Worm (Caenorhabditis elegans) whole organism, mixed stage, embryonic: Measurements from ENCODE around the gene F19B2.7.

Experiments
- M03D4.4 ChIP-seq: sonication (generic microtip); optimal IDR thresholded peaks from 2 replicates; lab custom pipeline; 2017; ENCODE audit warnings: mild to moderate bottlenecking, missing genetic modification characterization, missing compliant biosample characterization
- bed-3 ChIP-seq: fragments of 200-800 bp; sonication (Bioruptor generic); optimal IDR thresholded peaks from 3 replicates; lab custom pipeline; 2018; ENCODE audit warnings: mild to moderate bottlenecking, missing genetic modification characterization, moderate library complexity, missing compliant biosample characterization
- blmp-1 ChIP-seq: fragments of 150-350 bp; optimal IDR thresholded peaks from 2 replicates; lab custom pipeline; 2014; ENCODE audit warnings: missing biosample characterization, missing genetic modification characterization
- ceh-43 ChIP-seq: fragments of 200-800 bp; sonication (Bioruptor generic); optimal IDR thresholded peaks from 2 replicates; lab custom pipeline; 2018; ENCODE audit warnings: mild to moderate bottlenecking, missing genetic modification characterization, moderate library complexity, missing compliant biosample characterization
- ceh-83 ChIP-seq: fragments of 200-800 bp; sonication (Bioruptor generic); optimal IDR thresholded peaks from 2 replicates; lab custom pipeline; 2018; ENCODE audit warnings: mild to moderate bottlenecking, missing genetic modification characterization, missing compliant biosample characterization
- ces-1 ChIP-seq: fragments of 150-350 bp; optimal IDR thresholded peaks from 2 replicates; lab custom pipeline; 2014; ENCODE audit warnings: missing biosample characterization, missing genetic modification reagents, missing genetic modification characterization
- cnd-1 ChIP-seq: fragments of 200-800 bp; sonication (Bioruptor generic); optimal IDR thresholded peaks from 2 replicates; lab custom pipeline; 2018; ENCODE audit warnings: mild to moderate bottlenecking, missing genetic modification characterization, missing compliant biosample characterization
- drap-1 ChIP-seq: fragments of 200-800 bp; sonication (Bioruptor generic); optimal IDR thresholded peaks from 3 replicates; lab custom pipeline; 2018; ENCODE audit warnings: mild to moderate bottlenecking, missing genetic modification characterization, missing compliant biosample characterization
- elt-1 ChIP-seq: sonication (generic microtip); optimal IDR thresholded peaks from 2 replicates; lab custom pipeline; 2017; ENCODE audit warnings: missing genetic modification characterization, mild to moderate bottlenecking, missing compliant biosample characterization, antibody characterized with exemption, moderate library complexity, borderline replicate concordance; ENCODE audit not compliant: insufficient read depth
- elt-3 ChIP-seq: fragments of 150-350 bp; optimal IDR thresholded peaks from 2 replicates; lab custom pipeline; 2014; ENCODE audit warnings: missing biosample characterization, missing genetic modification characterization
- flh-1 ChIP-seq: fragments of 200-800 bp; sonication (Bioruptor generic); optimal IDR thresholded peaks from 2 replicates; lab custom pipeline; 2018; ENCODE audit warnings: mild to moderate bottlenecking, missing genetic modification characterization, moderate library complexity, missing compliant biosample characterization
- ham-2 ChIP-seq: fragments of 200-800 bp; sonication (Bioruptor generic); optimal IDR thresholded peaks from 2 replicates; lab custom pipeline; 2018; ENCODE audit warnings: mild to moderate bottlenecking, missing genetic modification characterization, missing compliant biosample characterization
- hlh-1 ChIP-seq: fragments of 150-350 bp; optimal IDR thresholded peaks from 2 replicates; lab custom pipeline; 2014; ENCODE audit warnings: missing biosample characterization, missing genetic modification reagents, missing genetic modification characterization
- lin-13 ChIP-seq: fragments of 150-350 bp; optimal IDR thresholded peaks from 2 replicates; lab custom pipeline; 2014; ENCODE audit warnings: missing biosample characterization, missing genetic modification characterization
- lin-32 ChIP-seq: fragments of 200-800 bp; sonication (Bioruptor generic); optimal IDR thresholded peaks from 2 replicates; lab custom pipeline; 2018; ENCODE audit warnings: mild to moderate bottlenecking, missing genetic modification characterization, missing compliant biosample characterization
- mab-5 ChIP-seq: fragments of 150-350 bp; optimal IDR thresholded peaks from 2 replicates; lab custom pipeline; 2014; ENCODE audit warnings: missing biosample characterization, missing genetic modification characterization
- mep-1 ChIP-seq: fragments of 150-350 bp; optimal IDR thresholded peaks from 2 replicates; lab custom pipeline; 2017; ENCODE audit warnings: missing biosample characterization, missing genetic modification reagents, missing genetic modification characterization, inconsistent platforms
- mls-2 ChIP-seq: sonication (generic microtip); optimal IDR thresholded peaks from 2 replicates; lab custom pipeline; 2016; ENCODE audit warnings: mild to moderate bottlenecking, missing genetic modification characterization, moderate library complexity, missing compliant biosample characterization
- nhr-2 ChIP-seq: fragments of 150-350 bp; optimal IDR thresholded peaks from 2 replicates; lab custom pipeline; 2014; ENCODE audit warnings: missing biosample characterization, missing genetic modification characterization
- nhr-237 ChIP-seq: fragments of 150-350 bp; optimal IDR thresholded peaks from 2 replicates; lab custom pipeline; 2014; ENCODE audit warnings: missing biosample characterization, missing genetic modification characterization
- nhr-28 ChIP-seq: fragments of 150-350 bp; optimal IDR thresholded peaks from 2 replicates; lab custom pipeline; 2014; ENCODE audit warnings: missing biosample characterization, missing genetic modification characterization
- nhr-76 ChIP-seq: sonication (generic microtip); optimal IDR thresholded peaks from 2 replicates; lab custom pipeline; 2017; ENCODE audit warnings: missing biosample characterization, missing genetic modification characterization
- snpc-4 ChIP-seq: fragments of 150-350 bp; optimal IDR thresholded peaks from 2 replicates; lab custom pipeline; 2014; ENCODE audit warnings: missing biosample characterization, missing genetic modification characterization
- sptf-1 ChIP-seq: sonication (generic microtip); optimal IDR thresholded peaks from 2 replicates; lab custom pipeline; 2017; ENCODE audit warnings: mild to moderate bottlenecking, missing genetic modification characterization, moderate library complexity, missing compliant biosample characterization
- tbx-8 ChIP-seq: fragments of 200-800 bp; sonication (Bioruptor generic); optimal IDR thresholded peaks from 2 replicates; lab custom pipeline; 2018; ENCODE audit warnings: mild to moderate bottlenecking, missing genetic modification characterization, moderate library complexity, missing compliant biosample characterization
- unc-120 ChIP-seq: sonication (generic microtip); optimal IDR thresholded peaks from 2 replicates; lab custom pipeline; 2017; ENCODE audit warnings: missing genetic modification characterization, missing compliant biosample characterization; ENCODE audit not compliant: poor library complexity, severe bottlenecking
- unc-39 ChIP-seq: fragments of 150-350 bp; optimal IDR thresholded peaks from 2 replicates; lab custom pipeline; 2014; ENCODE audit warnings: missing biosample characterization, missing genetic modification characterization
- unc-62 ChIP-seq: fragments of 150-350 bp; optimal IDR thresholded peaks from 2 replicates; lab custom pipeline; 2014; ENCODE audit warnings: missing biosample characterization, missing genetic modification reagents, missing genetic modification characterization
- zip-8 ChIP-seq: fragments of 150-350 bp; optimal IDR thresholded peaks from 2 replicates; lab custom pipeline; 2014; ENCODE audit warnings: missing biosample characterization, missing genetic modification characterization
- ztf-11 ChIP-seq: fragments of 150-350 bp; optimal IDR thresholded peaks from 2 replicates; lab custom pipeline; 2014; ENCODE audit warnings: missing biosample characterization, missing genetic modification characterization

F19B2.7 gene

ce11 chrV:20151432-20151831, at the start of gene F19B2.7:
TSS of gene F19B2.7 (plus strand) at chrV:20151732.
- TF ChIP-seq ces-1 (GFP tag; lab: Kevin White, UChicago) (no peak), sptf-1 (tag; lab: Kevin White, UChicago) (no peak), unc-39 (no peak), flh-1 (GFP tag; lab: Kevin White, UChicago) (no peak), drap-1 (GFP tag; lab: Kevin White, UChicago) (no peak), ceh-43 (GFP tag; lab: Kevin White, UChicago) (no peak), nhr-2 (tag; lab: Kevin White, UChicago) (no peak), elt-1 (no peak), M03D4.4 (tag; lab: Kevin White, UChicago) (no peak), elt-3 (tag; lab: Kevin White, UChicago) (no peak), lin-32 (GFP tag; lab: Kevin White, UChicago) (no peak), snpc-4 (tag; lab: Kevin White, UChicago) (no peak), ztf-11 (tag; lab: Kevin White, UChicago) (no peak)

DNA sequence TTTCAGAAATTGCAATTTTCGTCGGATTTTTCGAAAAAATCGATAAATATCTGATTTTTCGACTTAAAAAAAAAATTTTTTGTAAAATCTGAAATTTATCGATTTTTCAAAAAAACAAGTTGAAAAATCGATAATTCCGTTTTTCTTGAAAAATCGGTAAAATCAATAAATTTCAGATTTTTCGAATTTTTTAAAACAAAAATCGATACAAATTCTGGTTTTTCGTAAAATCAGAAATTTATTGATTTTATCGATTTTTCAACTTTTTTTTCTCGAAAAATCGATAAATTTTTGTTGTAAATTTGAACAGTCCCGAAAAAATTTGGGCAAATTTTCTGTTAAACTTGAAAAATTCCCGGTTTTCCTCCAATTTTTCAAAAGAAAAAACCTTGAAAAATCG, 47.1 kb upstream of the F19B2.7 start:
- TF ChIP-seq tbx-8 (no peak), nhr-76 (tag; lab: Kevin White, UChicago) (no peak), ces-1 (GFP tag; lab: Kevin White, UChicago) (no peak), hlh-1 (tag; lab: Kevin White, UChicago) (no peak), ceh-83 (GFP tag; lab: Kevin White, UChicago) (no peak), lin-32 (GFP tag; lab: Kevin White, UChicago) (no peak), unc-39 (no peak), mab-5 (tag; lab: Kevin White, UChicago) (no peak), nhr-237 (tag; lab: Kevin White, UChicago) (no peak), lin-13 (tag; lab: Kevin White, UChicago) (no peak), mep-1 (tag; lab: Kevin White, UChicago) (no peak), ham-2 (GFP tag; lab: Kevin White, UChicago) (no peak)

ce11 chrV:20105210-20105793, 46.2 kb upstream of the F19B2.7 start:
- TF ChIP-seq nhr-2 (tag; lab: Kevin White, UChicago), result no peak
- TF ChIP-seq drap-1 (GFP tag; lab: Kevin White, UChicago), result no peak
- TF ChIP-seq ztf-11 (tag; lab: Kevin White, UChicago), result no peak
- no peak for TF ChIP-seq M03D4.4 (tag; lab: Kevin White, UChicago)
- no peak for TF ChIP-seq unc-120
- TF ChIP-seq nhr-28 (tag; lab: Kevin White, UChicago), result no peak
- no peak for TF ChIP-seq elt-3 (tag; lab: Kevin White, UChicago)
- no peak for TF ChIP-seq ces-1 (GFP tag; lab: Kevin White, UChicago)
- TF ChIP-seq hlh-1 (tag; lab: Kevin White, UChicago), result no peak
- TF ChIP-seq zip-8 (tag; lab: Kevin White, UChicago), result no peak
- TF ChIP-seq lin-32 (GFP tag; lab: Kevin White, UChicago), result no peak
- TF ChIP-seq lin-13 (tag; lab: Kevin White, UChicago), result no peak

DNA sequence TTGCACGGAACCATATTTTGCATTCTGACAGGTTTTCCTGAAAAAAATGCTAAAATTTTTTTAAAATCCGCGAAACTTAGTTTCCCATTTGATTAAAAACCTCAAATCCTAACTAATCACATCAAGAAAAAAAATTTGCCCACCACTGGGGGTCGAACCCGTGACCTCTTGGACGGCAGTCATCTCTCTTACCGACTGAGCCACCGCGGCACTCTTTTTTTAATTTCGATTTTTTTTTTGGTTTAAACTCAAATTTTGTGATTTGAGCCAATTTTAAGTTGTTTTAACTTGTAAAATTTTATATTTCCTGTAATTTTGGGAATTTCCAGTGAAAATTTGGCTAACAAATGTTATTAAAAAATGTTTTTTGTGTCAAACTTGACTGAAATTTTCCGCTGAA, 31.8 kb upstream of the F19B2.7 start:
- TF ChIP-seq blmp-1 (tag; lab: Kevin White, UChicago), result no peak

- TF ChIP-seq ces-1 (GFP tag; lab: Kevin White, UChicago) (no peak), mls-2 (tag; lab: Kevin White, UChicago) (no peak), unc-62 (GFP tag; lab: Kevin White, UChicago) (no peak), mab-5 (tag; lab: Kevin White, UChicago) (no peak), lin-32 (GFP tag; lab: Kevin White, UChicago) (no peak), blmp-1 (tag; lab: Kevin White, UChicago) (no peak), tbx-8 (no peak), nhr-237 (tag; lab: Kevin White, UChicago) (no peak), zip-8 (tag; lab: Kevin White, UChicago) (no peak), bed-3 (GFP tag; lab: Kevin White, UChicago) (no peak), flh-1 (GFP tag; lab: Kevin White, UChicago) (no peak), sptf-1 (tag; lab: Kevin White, UChicago) (no peak), hlh-1 (tag; lab: Kevin White, UChicago) (no peak), ceh-43 (GFP tag; lab: Kevin White, UChicago) (no peak), lin-13 (tag; lab: Kevin White, UChicago) (no peak), unc-120 (no peak), cnd-1 (tag; lab: Kevin White, UChicago) (no peak)
Measured at ce11 chrV:20120623-20121165, 30.8 kb upstream of the F19B2.7 start, which contains the start of gene ncx-1. TSS of gene ncx-1 (minus strand) at chrV:20120673.
